Worm (Caenorhabditis elegans): ENCODE measurements around the gene Y67H2A.10.

Gene Y67H2A.10

ce11 chrIV:13244024-13244423 lies 45.3 kb downstream of the Y67H2A.10 start, which contains the start of gene cox-11:
cox-11 (plus strand) TSS chrIV:13244324.
- TF ChIP-seq zag-1 (tag; optimal IDR thresholded peaks at IDR 0.05): no peak
- no peak for TF ChIP-seq zip-11 (GFP tag; IDR thresholded peaks at IDR 0.05)
- TF ChIP-seq nhr-48 (tag; optimal IDR thresholded peaks at IDR 0.05): no peak
- TF ChIP-seq dve-1 (tag; optimal IDR thresholded peaks at IDR 0.05; ENCODE audit: insufficient read depth): no peak
- no peak for TF ChIP-seq sdz-12 (GFP tag; optimal IDR thresholded peaks at IDR 0.05)
- no peak for TF ChIP-seq T26A8.4 (GFP tag; IDR thresholded peaks at IDR 0.05)
- no peak for TF ChIP-seq ZK337.2 (GFP tag; IDR thresholded peaks at IDR 0.05)
- no peak for TF ChIP-seq hmg-1.1 (GFP tag; IDR thresholded peaks at IDR 0.05)
- no peak for TF ChIP-seq ceh-32 (tag; optimal IDR thresholded peaks at IDR 0.05; ENCODE audit: poor library complexity)
- TF ChIP-seq snpc-1.2 (GFP tag; IDR thresholded peaks at IDR 0.05): no peak
- no peak for TF ChIP-seq egl-43 (GFP tag; IDR thresholded peaks at IDR 0.05)
- TF ChIP-seq nhr-76 (tag; optimal IDR thresholded peaks at IDR 0.05): no peak

DNA sequence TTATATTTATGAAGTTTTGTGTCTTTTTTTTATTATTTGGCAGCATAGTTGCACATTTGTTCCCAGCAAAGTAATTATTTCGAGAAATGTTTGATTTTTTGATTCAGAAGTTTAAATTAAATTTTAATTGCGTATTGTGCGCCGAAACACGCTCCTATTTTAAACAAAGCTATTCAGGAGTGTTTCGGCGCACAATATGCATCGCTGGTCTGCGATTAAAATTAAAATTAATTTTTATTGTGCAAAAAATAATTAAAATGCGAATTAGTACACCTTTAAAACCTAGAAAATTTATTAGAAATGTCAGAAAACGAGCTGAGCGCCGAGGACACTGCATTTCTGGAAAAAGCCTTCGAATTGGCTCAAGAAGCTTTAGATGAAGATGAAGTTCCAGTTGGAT lies 45.9 kb downstream of the Y67H2A.10 start, which contains the start of gene JC8.4:
JC8.4 (plus strand) TSS at position 301 of the 400 bp plus-strand sequence.
- TF ChIP-seq lin-38 (GFP tag; IDR thresholded peaks at IDR 0.05): peak; percentile 50
- TF ChIP-seq ctbp-1 (GFP tag; IDR thresholded peaks at IDR 0.05): no peak
- TF ChIP-seq daf-19 (GFP tag; conservative IDR thresholded peaks at IDR 0.05): no peak

DNA sequence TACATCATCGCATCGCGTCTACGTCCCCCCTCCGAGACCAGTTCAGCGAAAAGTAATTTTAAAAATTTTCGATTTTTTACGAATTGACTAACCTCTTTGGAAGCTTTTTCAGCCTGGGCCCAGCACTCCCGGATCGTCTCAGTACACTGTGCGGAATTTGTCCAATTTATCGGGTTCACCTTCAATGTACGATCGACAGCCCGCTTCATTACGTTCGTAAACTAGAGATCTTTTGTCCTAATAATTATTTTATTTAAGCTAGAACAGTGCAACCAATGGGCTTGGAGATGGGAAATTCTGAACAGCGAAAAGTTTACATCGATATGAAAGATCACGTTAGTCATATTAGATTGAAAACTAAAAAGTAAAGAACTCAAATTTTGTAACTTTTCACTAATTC lies 48.0 kb downstream of the Y67H2A.10 start:
- TF ChIP-seq lir-3 (tag; optimal IDR thresholded peaks at IDR 0.05) (no peak), R02D3.7 (tag; optimal IDR thresholded peaks at IDR 0.05) (no peak), snpc-1.2 (GFP tag; IDR thresholded peaks at IDR 0.05) (no peak), nhr-77 (tag; optimal IDR thresholded peaks at IDR 0.05) (no peak), lin-38 (GFP tag; IDR thresholded peaks at IDR 0.05) (0 out of 2 replicates have a peak, but pooled peaks have one; percentile 5), aha-1 (tag) (peak; percentile 72), unc-62 (GFP tag; optimal IDR thresholded peaks at IDR 0.05 in 1 of 2) (peak in 1 of 2 experiments; percentile 63), unc-62 (tag; optimal IDR thresholded peaks at IDR 0.05) (no peak), pqm-1 (tag; optimal IDR thresholded peaks at IDR 0.05) (no peak)

ce11 chrIV:13240842-13241143 lies 48.5 kb downstream of the Y67H2A.10 start, which contains the start of gene lin-54:
lin-54 (plus strand) TSS chrIV:13241044.
- TF ChIP-seq cey-2 (tag; optimal IDR thresholded peaks at IDR 0.05; ENCODE audit: borderline replicate concordance, insufficient read depth) (no peak), php-3 (GFP tag; IDR thresholded peaks at IDR 0.05) (no peak), nhr-28 (tag; optimal IDR thresholded peaks at IDR 0.05) (no peak), daf-16 (GFP tag; optimal IDR thresholded peaks at IDR 0.05) (no peak), daf-16 (tag; optimal IDR thresholded peaks at IDR 0.05) (no peak), ces-1 (GFP tag; optimal IDR thresholded peaks at IDR 0.05) (no peak), gei-8 (GFP tag; optimal IDR thresholded peaks at IDR 0.05) (no peak), F10B5.3 (tag; optimal IDR thresholded peaks at IDR 0.05) (no peak), mes-2 (tag; optimal IDR thresholded peaks at IDR 0.05; ENCODE audit: poor library complexity, severe bottlenecking) (no peak), vab-7 (GFP tag; IDR thresholded peaks at IDR 0.05) (no peak), zfp-3 (GFP tag; conservative IDR thresholded peaks at IDR 0.05) (no peak)

DNA sequence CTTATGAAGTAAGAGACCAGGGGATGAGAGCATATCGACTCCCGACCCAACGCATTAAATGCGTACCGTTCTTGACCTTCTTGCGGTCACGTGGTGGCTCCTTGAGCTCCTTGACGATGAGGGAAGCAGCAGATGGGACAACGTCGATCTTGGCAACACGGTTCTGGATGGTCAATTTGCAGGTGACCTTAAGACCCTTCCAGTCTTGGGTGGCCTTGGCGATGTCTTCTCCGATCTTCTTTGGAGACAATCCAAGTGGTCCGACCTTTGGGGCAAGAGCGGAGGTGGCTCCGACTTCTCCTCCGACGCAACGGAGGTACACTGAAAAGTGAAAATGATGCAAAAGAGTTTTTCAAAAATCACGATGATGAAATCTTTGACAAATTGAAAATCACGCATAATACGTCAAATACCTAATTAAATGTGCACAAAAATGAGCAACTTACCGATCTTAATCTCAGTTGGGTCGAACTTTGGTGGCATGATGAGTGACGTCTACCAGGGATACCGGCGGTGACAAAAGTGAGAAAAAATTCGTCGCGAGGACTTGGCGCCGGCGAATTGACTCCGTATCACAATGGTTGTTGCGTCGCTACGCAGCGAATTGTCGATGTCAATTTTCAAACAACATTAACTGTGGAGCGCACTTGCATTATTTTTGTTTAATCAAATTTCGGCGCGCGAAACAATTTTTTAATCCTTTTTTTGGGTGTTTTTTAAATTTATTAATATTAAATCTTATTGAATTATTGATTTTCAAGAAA lies 49.0 kb downstream of the Y67H2A.10 start, which contains the start of gene rpl-12:
rpl-12 (minus strand) TSS at position 574 of the 764 bp plus-strand sequence.
- TF ChIP-seq unc-62 (GFP tag; optimal IDR thresholded peaks at IDR 0.05 in 1 of 2) (peak; percentile 18 to 100), unc-62 (tag; optimal IDR thresholded peaks at IDR 0.05) (no peak), hmg-1.1 (GFP tag; IDR thresholded peaks at IDR 0.05) (peak; percentile 98), F26F4.8 (GFP tag; conservative IDR thresholded peaks at IDR 0.05) (no peak), zip-2 (tag; optimal IDR thresholded peaks at IDR 0.05) (peak; percentile 88), Y5F2A.4 (GFP tag; optimal IDR thresholded peaks at IDR 0.05) (peak; percentile 82), dmd-6 (GFP tag; IDR thresholded peaks at IDR 0.05) (peak; percentile 99), unc-130 (GFP tag; optimal IDR thresholded peaks at IDR 0.05) (peak; percentile 94), attf-4 (tag; optimal IDR thresholded peaks at IDR 0.05) (no peak), Y105C5A.15 (GFP tag; IDR thresholded peaks at IDR 0.05) (no peak), spr-3 (GFP tag; optimal IDR thresholded peaks at IDR 0.05) (peak; percentile 97), nhr-10 (tag; optimal IDR thresholded peaks at IDR 0.05) (peak; percentile 77), daf-19 (GFP tag; conservative IDR thresholded peaks at IDR 0.05) (peak; percentile 93), hlh-11 (tag; optimal IDR thresholded peaks at IDR 0.05) (peak; percentile 98), hlh-30 (tag; optimal IDR thresholded peaks at IDR 0.05; ENCODE audit: insufficient read depth) (peak; percentile 97)

Data from whole organism, L4 larva.